Fruit fly (Drosophila melanogaster): ENCODE data around the gene Gas41.
A peak's percentile ranks its signal among the peaks of the same experiment; 100 is the strongest.

Gene Gas41

DNA sequence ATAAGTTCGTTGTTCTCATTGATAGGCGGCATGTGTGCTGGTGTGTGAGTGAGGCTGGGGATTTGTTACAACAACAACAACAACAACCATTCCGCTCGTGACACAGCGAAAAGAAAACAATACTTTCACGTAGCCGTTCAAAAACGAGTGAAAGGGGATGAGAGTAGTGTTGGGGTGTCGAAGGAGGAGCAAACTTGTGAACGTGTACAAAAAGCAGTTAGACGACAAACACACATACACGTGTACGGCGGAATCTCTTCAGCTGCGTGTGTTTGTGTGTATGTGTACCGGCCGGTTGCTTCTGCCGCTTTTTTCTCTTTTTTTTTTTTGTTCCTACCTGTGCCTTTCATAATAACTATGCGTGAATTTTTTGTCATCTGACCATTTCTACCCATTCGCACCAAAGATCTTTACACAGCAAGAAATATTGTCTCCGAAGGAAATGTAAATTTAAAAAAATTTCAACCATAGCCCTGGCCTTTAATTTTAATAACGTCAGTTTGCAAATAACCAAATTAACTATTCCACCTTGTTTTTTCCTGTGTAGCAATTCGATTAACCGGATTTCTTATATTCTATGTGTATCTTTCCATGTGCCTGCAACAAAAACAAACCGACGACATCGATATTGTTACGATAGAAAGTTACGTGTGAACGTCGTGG lies 27.8 kb downstream of the Gas41 start (continued):
- TF ChIP-seq CG30020 (tag; optimal IDR thresholded peaks at IDR 0.05) (no peak), dysf (GFP tag; IDR thresholded peaks at IDR 0.05) (no peak; the same call in 2 of the 3 replicates), CG9609 (GFP tag; optimal IDR thresholded peaks at IDR 0.05) (peak; percentile 68), crp (GFP tag; optimal IDR thresholded peaks at IDR 0.05) (no peak), mld (GFP tag; IDR thresholded peaks at IDR 0.05; ENCODE audit: partially characterized antibody) (no peak), CG18599 (GFP tag; optimal IDR thresholded peaks at IDR 0.05) (no peak), Abd-B (GFP tag; optimal IDR thresholded peaks at IDR 0.05) (no peak), gcm2 (GFP tag; optimal IDR thresholded peaks at IDR 0.05) (peak; percentile 8), corto (GFP tag; optimal IDR thresholded peaks at IDR 0.05) (peak; percentile 38), Pdp1 (GFP tag; optimal IDR thresholded peaks at IDR 0.05) (peak in 1 of 2 experiments; percentile 64), CG2712 (tag; optimal IDR thresholded peaks at IDR 0.05) (peak; percentile 78), CG14710 (tag; optimal IDR thresholded peaks at IDR 0.05) (peak; percentile 60), CG11247 (GFP tag; IDR thresholded peaks at IDR 0.05) (no peak), Doc2 (GFP tag; IDR thresholded peaks at IDR 0.05) (no peak), tin (GFP tag; optimal IDR thresholded peaks at IDR 0.05) (peak; percentile 68), CTCF (GFP tag; optimal IDR thresholded peaks at IDR 0.05) (no peak), CG10209 (GFP tag; optimal IDR thresholded peaks at IDR 0.05) (no peak), cad (GFP tag; optimal IDR thresholded peaks at IDR 0.05) (no peak), Dad (GFP tag; optimal IDR thresholded peaks at IDR 0.05) (peak; percentile 47), CG7987 (GFP tag; optimal IDR thresholded peaks at IDR 0.05) (no peak), Atf3 (GFP tag; optimal IDR thresholded peaks at IDR 0.05) (no peak), amos (GFP tag; IDR thresholded peaks at IDR 0.05; ENCODE audit: partially characterized antibody) (no peak), Tbp (GFP tag; optimal IDR thresholded peaks at IDR 0.05) (no peak), YL-1 (GFP tag; optimal IDR thresholded peaks at IDR 0.05) (no peak), CG9437 (GFP tag; optimal IDR thresholded peaks at IDR 0.05) (no peak), ttk (GFP tag; IDR thresholded peaks at IDR 0.05) (no peak), ab (GFP tag; optimal IDR thresholded peaks at IDR 0.05) (no peak), fd96Cb (tag; optimal IDR thresholded peaks at IDR 0.05) (peak; percentile 66), Eip74EF (GFP tag; optimal IDR thresholded peaks at IDR 0.05) (no peak), stc (GFP tag; IDR thresholded peaks at IDR 0.05) (peak; percentile 72; the same call in 1 of the 2 replicates), twi (tag; optimal IDR thresholded peaks at IDR 0.05) (no peak), ham (GFP tag; IDR thresholded peaks at IDR 0.05) (no peak), jigr1 (GFP tag; IDR thresholded peaks at IDR 0.05) (no peak), CG12659 (GFP tag; optimal IDR thresholded peaks at IDR 0.05) (peak; percentile 52), CrebB (tag; optimal IDR thresholded peaks at IDR 0.05) (no peak), onecut (GFP tag; IDR thresholded peaks at IDR 0.05) (peak; percentile 70), bab2 (GFP tag; optimal IDR thresholded peaks at IDR 0.05) (peak; percentile 45), Meics (GFP tag; optimal IDR thresholded peaks at IDR 0.05) (no peak), nau (GFP tag; optimal IDR thresholded peaks at IDR 0.05) (peak; percentile 20), slp2 (GFP tag; optimal IDR thresholded peaks at IDR 0.05) (peak; percentile 80), phol (tag; optimal IDR thresholded peaks at IDR 0.05) (peak; percentile 70), CG11398 (GFP tag; optimal IDR thresholded peaks at IDR 0.05) (peak; percentile 69), CG15073 (GFP tag; optimal IDR thresholded peaks at IDR 0.05) (peak; percentile 8), CG15479 (GFP tag; optimal IDR thresholded peaks at IDR 0.05) (no peak), repo (GFP tag; optimal IDR thresholded peaks at IDR 0.05) (peak; percentile 43), Fer1 (GFP tag; optimal IDR thresholded peaks at IDR 0.05) (peak; percentile 57), Fer3 (tag; optimal IDR thresholded peaks at IDR 0.05) (no peak), CG2202 (tag; optimal IDR thresholded peaks at IDR 0.05) (peak; percentile 43), HmgZ (tag; optimal IDR thresholded peaks at IDR 0.05) (peak; percentile 9), D19A (tag; optimal IDR thresholded peaks at IDR 0.05) (peak; percentile 66)

Data from whole organism, embryonic.